Fruit fly (Drosophila melanogaster) whole organism, pupa: Measurements from ENCODE around the gene CG10863.

ENCODE experiments used
- CG10348 ChIP-seq: fragments of 200-800 bp; sonication (Bioruptor generic); IDR thresholded peaks from 2 replicates; pipeline ENCODE4 v1.3.6; 2022; ENCODE audit warnings: missing biosample characterization, missing genetic modification characterization
- CG12605 ChIP-seq: fragments of 200-800 bp; sonication (Bioruptor generic); IDR thresholded peaks from 2 replicates; pipeline ENCODE4 v1.3.6; 2022; ENCODE audit warnings: missing biosample characterization, missing genetic modification characterization
- CG13204 ChIP-seq: fragments of 200-800 bp; sonication (Bioruptor generic); optimal IDR thresholded peaks from 2 replicates; lab custom pipeline; 2018; ENCODE audit warnings: missing biosample characterization, mild to moderate bottlenecking, missing genetic modification characterization, moderate library complexity
- CG14655 ChIP-seq: fragments of 200-800 bp; sonication (Bioruptor generic); optimal IDR thresholded peaks from 3 replicates; lab custom pipeline; 2017; ENCODE audit warnings: mild to moderate bottlenecking, missing biosample characterization, missing genetic modification reagents, missing genetic modification characterization
- CG15710 ChIP-seq: fragments of 200-800 bp; sonication (Bioruptor generic); optimal IDR thresholded peaks from 2 replicates; lab custom pipeline; 2018; ENCODE audit warnings: missing biosample characterization, mild to moderate bottlenecking, missing genetic modification characterization, moderate library complexity
- CG17806 ChIP-seq: fragments of 200-800 bp; sonication (Bioruptor generic); optimal IDR thresholded peaks from 2 replicates; lab custom pipeline; 2018; ENCODE audit warnings: missing biosample characterization, mild to moderate bottlenecking, missing genetic modification characterization, moderate library complexity
- CG32121 ChIP-seq: fragments of 200-800 bp; sonication (Bioruptor generic); IDR thresholded peaks from 2 replicates; pipeline ENCODE4 v1.3.6; 2022; ENCODE audit warnings: missing biosample characterization, missing genetic modification characterization
- CG34367 ChIP-seq: fragments of 200-800 bp; sonication (Bioruptor generic); optimal IDR thresholded peaks from 2 replicates; lab custom pipeline; 2018; ENCODE audit warnings: missing biosample characterization, mild to moderate bottlenecking, missing genetic modification characterization
- CG4496 ChIP-seq: fragments of 200-800 bp; sonication (Bioruptor generic); IDR thresholded peaks from 3 replicates; pipeline ENCODE4 v1.3.6; 2022; ENCODE audit warnings: missing biosample characterization, missing genetic modification characterization
- CG8159 ChIP-seq: fragments of 200-800 bp; sonication (Bioruptor generic); optimal IDR thresholded peaks from 3 replicates; lab custom pipeline; 2018; ENCODE audit warnings: missing biosample characterization, mild to moderate bottlenecking, missing genetic modification characterization, moderate library complexity
- CG8301 ChIP-seq: fragments of 200-800 bp; sonication (Bioruptor generic); optimal IDR thresholded peaks from 2 replicates; lab custom pipeline; 2018; ENCODE audit warnings: missing biosample characterization, mild to moderate bottlenecking, missing genetic modification characterization
- CG9948 ChIP-seq: fragments of 200-800 bp; sonication (Bioruptor generic); optimal IDR thresholded peaks from 2 replicates; lab custom pipeline; 2018; ENCODE audit warnings: missing biosample characterization, mild to moderate bottlenecking, missing genetic modification characterization, moderate library complexity
- D1 ChIP-seq: fragments of 200-800 bp; sonication (Bioruptor generic); optimal IDR thresholded peaks from 2 replicates; lab custom pipeline; 2018; ENCODE audit warnings: missing biosample characterization, mild to moderate bottlenecking, missing genetic modification characterization, moderate library complexity
- EcR ChIP-seq: fragments of 200-800 bp; sonication (Bioruptor generic); optimal IDR thresholded peaks from 3 replicates; lab custom pipeline; 2019; ENCODE audit warnings: missing biosample characterization, missing genetic modification characterization, mild to moderate bottlenecking, moderate library complexity, missing genetic modification reagents
- Ets98B ChIP-seq: fragments of 200-800 bp; sonication (Bioruptor generic); IDR thresholded peaks from 2 replicates; pipeline ENCODE4 v1.3.6; 2022; ENCODE audit warnings: missing biosample characterization, missing genetic modification characterization
- Pif1A ChIP-seq: fragments of 200-800 bp; sonication (Bioruptor generic); optimal IDR thresholded peaks from 3 replicates; lab custom pipeline; 2016; ENCODE audit warnings: missing biosample characterization, missing genetic modification characterization
- Pif1B ChIP-seq: fragments of 200-800 bp; sonication (Bioruptor generic); optimal IDR thresholded peaks from 3 replicates; lab custom pipeline; 2016; ENCODE audit warnings: missing biosample characterization, missing genetic modification characterization
- Snoo ChIP-seq: fragments of 200-800 bp; sonication (Bioruptor generic); optimal IDR thresholded peaks from 3 replicates; lab custom pipeline; 2017; ENCODE audit warnings: missing biosample characterization, mild to moderate bottlenecking, missing genetic modification characterization, inconsistent platforms
- fd96Ca ChIP-seq: fragments of 200-800 bp; sonication (Bioruptor generic); IDR thresholded peaks from 3 replicates; pipeline ENCODE4 v1.3.6; 2022; ENCODE audit warnings: missing biosample characterization, missing genetic modification characterization
- gl ChIP-seq: fragments of 200-800 bp; sonication (Bioruptor generic); optimal IDR thresholded peaks from 2 replicates; lab custom pipeline; 2018; ENCODE audit warnings: missing biosample characterization, mild to moderate bottlenecking, missing genetic modification characterization
- rn ChIP-seq: fragments of 200-800 bp; sonication (Bioruptor generic); IDR thresholded peaks from 2 replicates; pipeline ENCODE4 v1.3.6; 2022; ENCODE audit warnings: missing biosample characterization, missing genetic modification characterization

CG10863 gene

dm6 chr3L:3925487-3925886, 16.8 kb downstream of the CG10863 start:
- TF ChIP-seq CG34367 (tag; lab: Kevin White, UChicago): no peak
- no peak for TF ChIP-seq Pif1B
- no peak for TF ChIP-seq CG8159
- TF ChIP-seq CG15710 (tag; lab: Kevin White, UChicago): no peak
- TF ChIP-seq D1: no peak
- TF ChIP-seq Snoo: no peak
- TF ChIP-seq rn (GFP tag; lab: Robert Waterston, UW): no peak
- TF ChIP-seq Ets98B (GFP tag; lab: Robert Waterston, UW): no peak; the same call in 1 of the 2 replicates
- no peak for TF ChIP-seq CG32121 (GFP tag; lab: Robert Waterston, UW)
- no peak for TF ChIP-seq CG14655
- TF ChIP-seq CG17806 (tag; lab: Kevin White, UChicago): no peak
- no peak for TF ChIP-seq CG9948 (tag; lab: Kevin White, UChicago)
- no peak for TF ChIP-seq CG8301 (tag; lab: Kevin White, UChicago)
- TF ChIP-seq CG10348 (GFP tag; lab: Robert Waterston, UW): no peak
- TF ChIP-seq Pif1A (GFP tag; lab: Kevin White, UChicago): no peak
- no peak for TF ChIP-seq CG4496 (GFP tag; lab: Robert Waterston, UW)

- no peak for TF ChIP-seq CG4496 (GFP tag; lab: Robert Waterston, UW)
- TF ChIP-seq CG9948 (tag; lab: Kevin White, UChicago): no peak
- TF ChIP-seq CG15710 (tag; lab: Kevin White, UChicago): no peak
- TF ChIP-seq Ets98B (GFP tag; lab: Robert Waterston, UW): no peak
- TF ChIP-seq gl (tag; lab: Kevin White, UChicago): no peak
- no peak for TF ChIP-seq CG14655
- no peak for TF ChIP-seq Pif1B
- no peak for TF ChIP-seq fd96Ca (GFP tag; lab: Robert Waterston, UW)
- TF ChIP-seq CG34367 (tag; lab: Kevin White, UChicago): no peak
- no peak for TF ChIP-seq rn (GFP tag; lab: Robert Waterston, UW)
- TF ChIP-seq CG12605 (GFP tag; lab: Robert Waterston, UW): no peak
- no peak for TF ChIP-seq CG32121 (GFP tag; lab: Robert Waterston, UW)
- no peak for TF ChIP-seq CG8159
- no peak for TF ChIP-seq EcR (GFP tag; lab: Kevin White, UChicago)
- TF ChIP-seq Snoo: no peak
- TF ChIP-seq CG13204 (GFP tag; lab: Kevin White, UChicago): no peak
- no peak for TF ChIP-seq CG17806 (tag; lab: Kevin White, UChicago)
- TF ChIP-seq D1: no peak
Measured at dm6 chr3L:3923631-3924274, 18.5 kb downstream of the CG10863 start.

DNA sequence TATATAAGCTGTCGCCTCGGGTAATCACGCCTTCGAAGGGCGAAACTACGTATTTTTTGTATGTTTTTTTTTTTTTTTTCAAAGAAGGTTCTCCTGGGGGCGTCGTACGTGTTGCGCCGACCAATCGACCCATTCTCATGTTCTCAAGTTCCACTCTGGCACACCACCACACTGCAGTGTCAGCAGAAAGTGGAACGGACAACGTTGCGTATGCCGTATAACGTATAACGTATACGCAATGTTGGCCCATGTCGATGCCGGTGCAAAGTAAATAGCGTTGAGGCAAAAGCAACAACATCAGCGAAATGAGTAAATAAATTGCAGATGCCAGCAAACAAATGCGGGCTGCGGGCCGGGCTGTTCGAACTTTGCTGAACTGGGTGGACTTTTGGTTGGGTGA, 30.1 kb downstream of the CG10863 start:
- TF ChIP-seq CG34367 (tag; lab: Kevin White, UChicago) (no peak), Pif1A (GFP tag; lab: Kevin White, UChicago) (no peak), CG12605 (GFP tag; lab: Robert Waterston, UW) (no peak), CG14655 (no peak), Snoo (no peak), CG13204 (GFP tag; lab: Kevin White, UChicago) (no peak), CG32121 (GFP tag; lab: Robert Waterston, UW) (no peak), CG17806 (tag; lab: Kevin White, UChicago) (no peak), CG8159 (no peak), CG15710 (tag; lab: Kevin White, UChicago) (no peak)

- no peak for TF ChIP-seq Pif1B
- no peak for TF ChIP-seq D1
- no peak for TF ChIP-seq fd96Ca (GFP tag; lab: Robert Waterston, UW)
- TF ChIP-seq CG12605 (GFP tag; lab: Robert Waterston, UW): no peak
- TF ChIP-seq CG4496 (GFP tag; lab: Robert Waterston, UW): no peak
- TF ChIP-seq CG32121 (GFP tag; lab: Robert Waterston, UW): no peak
- TF ChIP-seq CG17806 (tag; lab: Kevin White, UChicago): no peak
- TF ChIP-seq CG10348 (GFP tag; lab: Robert Waterston, UW): no peak
- TF ChIP-seq, all 21 proteins: peak for 0
Measured at dm6 chr3L:3909831-3910230, 32.4 kb downstream of the CG10863 start, which contains the start of gene mge. Gene mge (minus strand): TSS chr3L:3909931.

dm6 chr3L:3908838-3909810, 33.1 kb downstream of the CG10863 start:
- TF ChIP-seq fd96Ca (GFP tag; lab: Robert Waterston, UW) (no peak), CG8301 (tag; lab: Kevin White, UChicago) (no peak), EcR (GFP tag; lab: Kevin White, UChicago) (peak; percentile 87), Pif1B (no peak)

- no peak for TF ChIP-seq CG13204 (GFP tag; lab: Kevin White, UChicago)
- TF ChIP-seq CG4496 (GFP tag; lab: Robert Waterston, UW): peak; percentile 50; the same call in 1 of the 3 replicates
Measured at dm6 chr3L:3905111-3905510, 37.2 kb downstream of the CG10863 start, which contains the start of gene ida. Gene ida (plus strand): TSS chr3L:3905344.
